Fruit fly (Drosophila melanogaster): Measurements from ENCODE around the gene Phlpp.

The Phlpp gene

DNA sequence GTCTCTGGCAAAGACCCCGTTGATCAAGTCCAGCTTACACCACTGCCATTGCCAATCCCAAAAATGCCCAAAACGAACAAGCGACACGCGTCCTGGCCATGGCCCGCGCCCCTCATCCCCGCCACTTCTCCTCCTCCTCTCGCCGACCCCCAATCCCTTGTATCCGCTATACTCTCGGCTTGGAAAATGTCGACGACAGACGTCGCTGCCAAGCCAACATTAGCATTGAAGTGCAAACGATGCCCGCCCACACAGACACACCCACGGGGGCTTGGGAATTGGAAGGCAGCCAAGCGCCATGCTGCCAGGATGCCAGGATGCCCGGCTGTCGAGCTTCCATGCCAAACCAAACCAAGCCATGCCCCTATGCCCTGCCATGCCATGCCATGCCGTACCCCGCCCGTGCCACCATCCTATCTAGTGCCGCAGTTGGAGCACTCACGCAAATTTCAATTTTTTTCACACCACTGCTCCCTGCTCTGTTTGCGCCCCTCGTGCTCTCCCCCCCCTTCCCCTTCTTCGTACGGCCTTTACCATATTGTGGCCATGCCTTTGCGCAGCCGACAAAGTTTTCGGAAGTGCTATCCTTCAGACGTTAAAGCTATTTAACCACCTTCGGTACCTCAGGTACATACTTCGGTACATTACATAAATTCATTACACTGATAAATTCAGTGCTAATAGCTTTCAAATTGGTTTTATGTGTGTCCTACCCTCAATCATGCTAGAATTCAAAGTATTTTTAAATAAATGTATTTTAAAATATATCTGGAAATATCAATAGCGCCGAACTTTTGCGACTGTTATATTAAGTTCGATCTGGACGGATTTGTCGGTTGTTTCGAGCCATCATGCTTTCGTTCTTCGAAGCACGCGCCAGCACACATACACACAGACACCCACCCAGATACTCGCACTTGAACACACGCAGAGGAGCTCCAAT is 37.4 kb upstream of the Phlpp start (continued):
- peak; percentile 40 for TF ChIP-seq cato (GFP tag; optimal IDR thresholded peaks at IDR 0.05; ENCODE audit: borderline replicate concordance)
- TF ChIP-seq CG9215 (GFP tag; IDR thresholded peaks at IDR 0.05) = peak; percentile 49; the same call in 1 of the 2 replicates
- TF ChIP-seq Sry-β (GFP tag; optimal IDR thresholded peaks at IDR 0.05) = no peak
- no peak for TF ChIP-seq toy (GFP tag; IDR thresholded peaks at IDR 0.05)
- TF ChIP-seq CG8924 (tag; optimal IDR thresholded peaks at IDR 0.05) = peak; percentile 89
- TF ChIP-seq CG13775 (GFP tag; optimal IDR thresholded peaks at IDR 0.05) = peak; percentile 68
- TF ChIP-seq Hr78 (GFP tag; optimal IDR thresholded peaks at IDR 0.05) = peak in 1 of 2 experiments; percentile 68
- peak; percentile 59 for TF ChIP-seq CG12155 (GFP tag; optimal IDR thresholded peaks at IDR 0.05)
- TF ChIP-seq p53 (GFP tag; optimal IDR thresholded peaks at IDR 0.05) = no peak
- TF ChIP-seq crol (GFP tag; IDR thresholded peaks at IDR 0.05) = peak; percentile 91
- TF ChIP-seq ab (GFP tag; optimal IDR thresholded peaks at IDR 0.05) = no peak
- 0 out of 2 replicates have a peak, but pooled peaks have one; percentile 21 for TF ChIP-seq NFAT (GFP tag; IDR thresholded peaks at IDR 0.05)
- TF ChIP-seq fd64A (GFP tag; optimal IDR thresholded peaks at IDR 0.05) = peak; percentile 40
- TF ChIP-seq CG15601 (tag; optimal IDR thresholded peaks at IDR 0.05) = peak; percentile 84
- no peak for TF ChIP-seq en (GFP tag; optimal IDR thresholded peaks at IDR 0.05)
- TF ChIP-seq emc (GFP tag; optimal IDR thresholded peaks at IDR 0.05) = no peak
- TF ChIP-seq CG10366 (GFP tag; IDR thresholded peaks at IDR 0.05) = peak; percentile 71
- TF ChIP-seq mam (GFP tag; optimal IDR thresholded peaks at IDR 0.05) = peak; percentile 20
- TF ChIP-seq shn (GFP tag; optimal IDR thresholded peaks at IDR 0.05) = peak; percentile 49
- TF ChIP-seq CG12219 (GFP tag; optimal IDR thresholded peaks at IDR 0.05) = peak; percentile 66
- no peak for TF ChIP-seq dan (GFP tag; IDR thresholded peaks at IDR 0.05)
- TF ChIP-seq gsb (GFP tag; IDR thresholded peaks at IDR 0.05) = 0 out of 2 replicates have a peak, but pooled peaks have one; percentile 35
- TF ChIP-seq pb (GFP tag; optimal IDR thresholded peaks at IDR 0.05) = no peak
- peak; percentile 74 for TF ChIP-seq caup (GFP tag; optimal IDR thresholded peaks at IDR 0.05; ENCODE audit: severe bottlenecking)
- no peak for TF ChIP-seq wek (GFP tag; optimal IDR thresholded peaks at IDR 0.05)
- peak; percentile 59; the same call in 2 of the 3 replicates for TF ChIP-seq croc (GFP tag; conservative IDR thresholded peaks at IDR 0.05)
- peak; percentile 77 for TF ChIP-seq BtbVII (GFP tag; optimal IDR thresholded peaks at IDR 0.05)
- no peak for TF ChIP-seq sim (GFP tag; IDR thresholded peaks at IDR 0.05)
- TF ChIP-seq stwl (tag; optimal IDR thresholded peaks at IDR 0.05) = no peak
- peak; percentile 67 for TF ChIP-seq nau (GFP tag; optimal IDR thresholded peaks at IDR 0.05)
- peak; percentile 90 for TF ChIP-seq CG2678 (tag; optimal IDR thresholded peaks at IDR 0.05)
- TF ChIP-seq inv (GFP tag; IDR thresholded peaks at IDR 0.05; ENCODE audit: partially characterized antibody) = no peak
- TF ChIP-seq CG4328 (GFP tag; optimal IDR thresholded peaks at IDR 0.05) = peak; percentile 55
- TF ChIP-seq gem (tag; optimal IDR thresholded peaks at IDR 0.05) = peak; percentile 90
- TF ChIP-seq CG11696 (GFP tag; IDR thresholded peaks at IDR 0.05) = no peak
- peak; percentile 78 for TF ChIP-seq Dek (tag; optimal IDR thresholded peaks at IDR 0.05)
- peak; percentile 28 for TF ChIP-seq CG16863 (GFP tag; optimal IDR thresholded peaks at IDR 0.05)
- TF ChIP-seq CG1602 (GFP tag; optimal IDR thresholded peaks at IDR 0.05) = peak; percentile 68
- TF ChIP-seq Asciz (GFP tag; optimal IDR thresholded peaks at IDR 0.05) = peak; percentile 72
- no peak for TF ChIP-seq CG14860 (GFP tag; IDR thresholded peaks at IDR 0.05; ENCODE audit: partially characterized antibody)
- peak; percentile 52; the same call in 1 of the 2 replicates for TF ChIP-seq ranshi (GFP tag; IDR thresholded peaks at IDR 0.05)
- TF ChIP-seq zfh2 (GFP tag; optimal IDR thresholded peaks at IDR 0.05) = peak; percentile 38
- peak; percentile 83 for TF ChIP-seq B-H2 (GFP tag; optimal IDR thresholded peaks at IDR 0.05)
- peak; percentile 55 for TF ChIP-seq CG11723 (GFP tag; optimal IDR thresholded peaks at IDR 0.05)
- no peak for TF ChIP-seq zf30C (GFP tag; optimal IDR thresholded peaks at IDR 0.05)
- TF ChIP-seq vnd (GFP tag; IDR thresholded peaks at IDR 0.05; ENCODE audit: partially characterized antibody) = no peak
- TF ChIP-seq Pdp1 (GFP tag; optimal IDR thresholded peaks at IDR 0.05) = peak in 1 of 2 experiments; percentile 41

All from whole organism, embryonic.